Fruit fly (Drosophila melanogaster): Measurements from ENCODE around the gene CG33257.
A peak's percentile ranks its signal among the peaks of the same experiment; 100 is the strongest.

The CG33257 gene

DNA sequence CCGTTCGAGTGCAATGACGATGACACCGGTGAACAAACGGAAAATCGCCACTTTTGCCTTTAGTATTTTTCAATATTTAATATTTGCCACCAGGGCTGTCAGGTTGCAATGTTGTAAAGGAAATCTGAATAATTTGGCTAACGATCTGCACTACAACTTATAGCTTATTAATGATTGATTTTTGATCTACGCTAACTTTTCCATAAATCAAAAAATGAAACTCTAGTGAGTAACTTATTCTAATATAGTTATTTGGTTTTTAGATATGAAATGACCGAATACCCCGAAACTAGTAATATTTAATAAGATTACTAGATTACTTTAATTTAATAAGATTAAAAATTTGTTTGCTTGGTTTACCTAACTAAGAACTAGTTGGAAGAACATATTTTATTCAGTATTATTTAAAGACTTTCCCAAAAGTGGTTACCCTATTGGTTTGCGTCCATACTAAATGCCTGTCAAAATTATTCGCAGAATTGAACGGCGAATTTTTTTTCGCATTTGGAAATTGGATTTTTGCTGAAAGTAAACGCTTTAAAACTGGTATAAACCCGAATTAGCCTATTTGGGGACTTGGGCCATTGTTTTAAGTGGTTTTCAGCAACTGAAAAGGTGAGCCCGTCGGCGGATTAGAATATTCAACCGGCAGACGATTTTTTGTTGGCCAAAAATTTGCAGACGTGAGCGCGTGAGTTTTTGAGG lies 39.9 kb downstream of the CG33257 start, which contains the start of the genes Agpat3 and RAF2:
Gene Agpat3 (minus strand): TSS at position 78 of the 705 bp plus-strand sequence.
Gene RAF2 (plus strand): TSS at position 448 of the 705 bp plus-strand sequence.
- TF ChIP-seq kay (GFP tag; ENCODE audit: borderline replicate concordance) (no peak), bab1 (GFP tag; optimal IDR thresholded peaks at IDR 0.05) (no peak), cic (GFP tag; optimal IDR thresholded peaks at IDR 0.05) (no peak), CG11617 (GFP tag; optimal IDR thresholded peaks at IDR 0.05) (peak; percentile 27), Hr96 (GFP tag; optimal IDR thresholded peaks at IDR 0.05) (peak; percentile 5), CG5204 (GFP tag; optimal IDR thresholded peaks at IDR 0.05) (no peak), CG12768 (GFP tag; optimal IDR thresholded peaks at IDR 0.05) (no peak), CG1620 (GFP tag; optimal IDR thresholded peaks at IDR 0.05) (no peak), ovo (GFP tag; optimal IDR thresholded peaks at IDR 0.05) (no peak), Crg-1 (GFP tag; optimal IDR thresholded peaks at IDR 0.05) (no peak), Clk (GFP tag; optimal IDR thresholded peaks at IDR 0.05) (no peak), pad (GFP tag; optimal IDR thresholded peaks at IDR 0.05) (no peak), toe (GFP tag; optimal IDR thresholded peaks at IDR 0.05) (peak; percentile 60), tj (GFP tag; optimal IDR thresholded peaks at IDR 0.05) (no peak), CG7101 (tag; optimal IDR thresholded peaks at IDR 0.05) (peak; percentile 7), Mnt (GFP tag; optimal IDR thresholded peaks at IDR 0.05) (no peak), cnc (optimal IDR thresholded peaks at IDR 0.05) (no peak), CG14711 (tag; optimal IDR thresholded peaks at IDR 0.05) (peak; percentile 86), CG33017 (tag; optimal IDR thresholded peaks at IDR 0.05) (no peak), CG7045 (GFP tag; optimal IDR thresholded peaks at IDR 0.05) (no peak)

DNA sequence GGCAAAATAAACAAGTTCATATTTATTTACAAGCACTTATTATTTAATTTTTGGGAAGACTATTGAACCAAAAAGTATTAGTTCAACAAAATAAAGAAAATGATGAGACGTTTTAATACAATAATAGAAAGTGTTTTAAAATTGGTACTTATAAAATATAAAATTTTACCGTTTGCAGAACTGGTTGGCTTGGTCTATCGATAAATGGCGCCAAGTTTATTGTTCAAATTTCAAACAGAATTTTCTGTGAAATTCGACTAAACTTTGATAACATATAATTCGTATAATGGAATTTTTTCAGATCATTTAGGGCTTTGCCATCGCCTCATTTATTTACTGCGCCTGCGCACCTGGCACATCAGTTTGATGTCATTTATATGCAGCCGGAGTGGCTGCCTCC lies 44.7 kb downstream of the CG33257 start:
- TF ChIP-seq kay (GFP tag; ENCODE audit: borderline replicate concordance) (peak; percentile 52), CG5204 (GFP tag; optimal IDR thresholded peaks at IDR 0.05) (no peak)

DNA sequence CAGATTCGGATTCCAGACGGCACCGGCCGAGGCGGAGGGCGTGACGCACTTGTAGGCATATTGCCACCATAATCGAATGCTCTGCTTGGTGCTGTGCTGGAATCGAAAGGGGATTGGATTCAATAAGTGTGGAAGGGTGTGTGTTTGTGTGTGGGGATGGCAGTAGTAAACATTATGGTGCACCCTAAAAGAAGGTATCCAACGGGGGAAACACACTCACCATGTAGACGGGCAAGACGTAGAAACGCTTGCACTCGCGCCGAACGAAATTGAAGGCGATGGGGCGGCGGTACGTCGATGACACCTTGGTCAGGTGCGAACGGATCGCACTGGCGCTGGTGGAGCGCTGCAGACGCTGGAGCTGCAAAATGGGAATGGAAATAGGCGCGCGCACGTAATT lies 45.1 kb downstream of the CG33257 start:
- TF ChIP-seq CG7101 (tag; optimal IDR thresholded peaks at IDR 0.05) (no peak), CG14711 (tag; optimal IDR thresholded peaks at IDR 0.05) (no peak), CG5204 (GFP tag; optimal IDR thresholded peaks at IDR 0.05) (no peak), kay (GFP tag; ENCODE audit: borderline replicate concordance) (no peak), cic (GFP tag; optimal IDR thresholded peaks at IDR 0.05) (no peak), bab1 (GFP tag; optimal IDR thresholded peaks at IDR 0.05) (no peak), CG7045 (GFP tag; optimal IDR thresholded peaks at IDR 0.05) (no peak), CG33017 (tag; optimal IDR thresholded peaks at IDR 0.05) (no peak), Hr96 (GFP tag; optimal IDR thresholded peaks at IDR 0.05) (no peak), tj (GFP tag; optimal IDR thresholded peaks at IDR 0.05) (no peak)

DNA sequence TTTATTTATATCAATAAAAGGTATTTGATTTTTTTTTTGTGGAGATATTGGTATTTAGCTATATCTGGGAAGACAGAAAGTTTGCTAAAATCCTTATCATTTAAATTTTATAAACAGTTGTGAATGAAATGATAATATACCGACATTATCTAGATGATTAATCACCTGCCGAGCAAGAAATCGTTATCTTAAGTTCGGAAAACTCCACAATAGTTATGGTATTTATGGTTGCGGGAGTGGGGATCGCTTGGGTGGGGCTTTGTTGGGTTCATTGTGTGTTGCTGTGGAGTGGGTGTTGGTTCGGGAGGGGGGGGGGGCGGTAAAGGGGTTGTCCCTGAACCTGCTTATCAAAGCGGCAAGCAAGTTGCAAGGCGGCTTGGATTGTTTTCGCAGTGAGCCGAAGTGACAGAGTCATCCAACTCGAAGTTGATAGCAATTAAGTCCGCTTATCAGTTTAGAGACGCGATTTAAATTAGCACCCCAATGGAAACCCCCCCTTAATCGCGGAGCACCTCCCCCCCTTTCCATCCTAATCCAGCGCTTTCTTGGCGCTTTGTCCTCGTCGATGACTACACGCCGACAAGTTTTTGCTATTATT lies 46.2 kb downstream of the CG33257 start:
- TF ChIP-seq kay (GFP tag; ENCODE audit: borderline replicate concordance): no peak
- no peak for TF ChIP-seq CG7045 (GFP tag; optimal IDR thresholded peaks at IDR 0.05)
- TF ChIP-seq Crg-1 (GFP tag; optimal IDR thresholded peaks at IDR 0.05): no peak
- no peak for TF ChIP-seq CG1620 (GFP tag; optimal IDR thresholded peaks at IDR 0.05)
- no peak for TF ChIP-seq Mnt (GFP tag; optimal IDR thresholded peaks at IDR 0.05)
- TF ChIP-seq cic (GFP tag; optimal IDR thresholded peaks at IDR 0.05): no peak
- no peak for TF ChIP-seq pad (GFP tag; optimal IDR thresholded peaks at IDR 0.05)
- TF ChIP-seq Clk (GFP tag; optimal IDR thresholded peaks at IDR 0.05): no peak
- TF ChIP-seq tj (GFP tag; optimal IDR thresholded peaks at IDR 0.05): no peak
- no peak for TF ChIP-seq CG14711 (tag; optimal IDR thresholded peaks at IDR 0.05)
- no peak for TF ChIP-seq ovo (GFP tag; optimal IDR thresholded peaks at IDR 0.05)
- TF ChIP-seq CG7101 (tag; optimal IDR thresholded peaks at IDR 0.05): no peak

DNA sequence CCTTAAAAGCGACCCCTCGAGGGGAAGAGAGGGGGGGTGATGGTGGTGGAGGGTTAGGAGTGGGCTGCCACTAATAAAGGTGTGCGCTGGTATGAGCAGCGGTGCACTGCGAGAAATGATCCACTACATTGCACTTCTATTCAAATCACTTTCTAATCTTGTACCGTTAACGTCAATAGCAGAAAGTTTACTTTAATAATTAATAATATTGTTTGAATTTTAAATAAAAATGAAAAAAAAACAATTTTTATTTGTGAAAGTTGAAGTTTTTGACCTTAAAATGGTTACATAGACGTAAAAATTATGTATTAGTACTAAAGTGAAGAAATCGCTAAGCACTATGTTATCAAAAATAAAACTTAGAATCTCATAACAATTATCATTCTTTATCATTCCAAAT lies 46.8 kb downstream of the CG33257 start:
- TF ChIP-seq CG5204 (GFP tag; optimal IDR thresholded peaks at IDR 0.05) (no peak), Mnt (GFP tag; optimal IDR thresholded peaks at IDR 0.05) (no peak), toe (GFP tag; optimal IDR thresholded peaks at IDR 0.05) (no peak), cnc (optimal IDR thresholded peaks at IDR 0.05) (no peak), CG12768 (GFP tag; optimal IDR thresholded peaks at IDR 0.05) (no peak), bab1 (GFP tag; optimal IDR thresholded peaks at IDR 0.05) (no peak), CG33017 (tag; optimal IDR thresholded peaks at IDR 0.05) (no peak), Crg-1 (GFP tag; optimal IDR thresholded peaks at IDR 0.05) (no peak), CG11617 (GFP tag; optimal IDR thresholded peaks at IDR 0.05) (no peak), CG1620 (GFP tag; optimal IDR thresholded peaks at IDR 0.05) (no peak), kay (GFP tag; ENCODE audit: borderline replicate concordance) (no peak), CG14711 (tag; optimal IDR thresholded peaks at IDR 0.05) (no peak), ovo (GFP tag; optimal IDR thresholded peaks at IDR 0.05) (no peak), CG7045 (GFP tag; optimal IDR thresholded peaks at IDR 0.05) (no peak), Clk (GFP tag; optimal IDR thresholded peaks at IDR 0.05) (no peak), Hr96 (GFP tag; optimal IDR thresholded peaks at IDR 0.05) (no peak), cic (GFP tag; optimal IDR thresholded peaks at IDR 0.05) (no peak)

DNA sequence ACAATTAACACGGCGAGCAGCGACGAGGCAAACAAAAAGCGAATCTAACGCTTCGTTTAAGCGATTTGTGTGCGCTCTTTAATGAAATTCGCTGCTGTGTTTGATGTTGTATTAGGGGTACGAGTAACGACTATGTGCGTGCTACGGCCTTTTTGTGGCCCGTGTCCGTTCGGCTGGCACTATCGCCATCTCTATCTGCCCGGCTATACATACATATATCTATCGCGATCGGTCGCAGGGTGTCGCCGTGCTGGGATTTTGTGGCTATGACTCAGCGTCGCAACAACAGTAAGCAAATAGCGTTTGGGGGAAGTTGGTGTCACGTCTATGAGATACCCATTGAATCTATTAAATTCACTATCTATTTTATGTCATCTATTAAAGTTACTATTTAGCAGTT lies 47.6 kb downstream of the CG33257 start:
- TF ChIP-seq Hr96 (GFP tag; optimal IDR thresholded peaks at IDR 0.05) (no peak), CG14711 (tag; optimal IDR thresholded peaks at IDR 0.05) (no peak), kay (GFP tag; ENCODE audit: borderline replicate concordance) (peak; percentile 53)
